Fruit fly (Drosophila melanogaster) whole organism, wandering third instar larva: ENCODE results near the gene faf.

Source experiments
- OdsH ChIP-seq: fragments of 200-800 bp; sonication (Bioruptor generic); optimal IDR thresholded peaks from 2 replicates; lab custom pipeline; 2016; ENCODE audit warnings: missing biosample characterization, mild to moderate bottlenecking, missing genetic modification characterization
- psq ChIP-seq: fragments of 200-800 bp; sonication (Bioruptor generic); optimal IDR thresholded peaks from 3 replicates; lab custom pipeline; 2017; ENCODE audit warnings: missing biosample characterization, mild to moderate bottlenecking, missing genetic modification characterization, moderate library complexity

dm6 chr3R:31777482-31778165, 804 bp downstream of the faf start:
- TF ChIP-seq psq (GFP tag; lab: Kevin White, UChicago) (peak; percentile 17), OdsH (GFP tag; lab: Kevin White, UChicago) (peak; percentile 9)
